Worm (Caenorhabditis elegans): ENCODE measurements around the gene nono-1.
A peak's percentile ranks its signal among the peaks of the same experiment; 100 is the strongest.

Gene nono-1

DNA sequence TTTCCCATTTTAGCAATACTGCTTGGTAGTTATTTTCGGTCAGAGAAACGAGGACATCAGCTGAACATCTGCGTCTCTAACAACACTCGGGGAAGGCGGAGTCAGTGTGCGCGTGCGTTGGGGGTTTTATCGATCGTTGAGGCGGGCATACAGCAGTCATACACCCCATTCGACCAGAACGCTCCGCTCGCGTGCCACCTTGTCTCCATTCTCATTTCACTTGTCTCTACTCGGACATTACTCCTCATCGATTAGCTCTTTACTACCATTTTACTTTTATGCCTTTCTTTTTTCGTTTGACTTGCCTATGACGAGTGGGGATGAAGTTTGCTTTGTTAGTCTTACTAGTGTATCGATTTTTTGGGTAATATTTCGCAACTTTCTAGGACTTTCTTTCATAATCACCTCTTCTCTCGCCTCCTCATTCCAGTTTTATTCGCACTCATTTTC lies 17.5 kb downstream of the nono-1 start (continued):
- TF ChIP-seq nfyb-1 (GFP tag; IDR thresholded peaks at IDR 0.05), result peak; percentile 50; the same call in 1 of the 2 replicates
- TF ChIP-seq let-526 (GFP tag; IDR thresholded peaks at IDR 0.05), result peak; percentile 60; the same call in 1 of the 2 replicates
- TF ChIP-seq attf-3 (GFP tag; conservative IDR thresholded peaks at IDR 0.05), result no peak
- TF ChIP-seq pbrm-1 (GFP tag; IDR thresholded peaks at IDR 0.05), result peak; percentile 71
- peak; percentile 11; the same call in 1 of the 2 replicates for TF ChIP-seq ekl-4 (GFP tag; IDR thresholded peaks at IDR 0.05)
- TF ChIP-seq somi-1 (GFP tag; optimal IDR thresholded peaks at IDR 0.05), result peak; percentile 41
- TF ChIP-seq Y53G8AR.9 (GFP tag; conservative IDR thresholded peaks at IDR 0.05), result peak; percentile 80
- peak; percentile 62 for TF ChIP-seq nhr-27 (tag; optimal IDR thresholded peaks at IDR 0.05)
- no peak for TF ChIP-seq let-607 (tag; optimal IDR thresholded peaks at IDR 0.05)
- no peak for TF ChIP-seq ceh-100 (GFP tag; IDR thresholded peaks at IDR 0.05)
- peak; percentile 60; the same call in 1 of the 2 replicates for TF ChIP-seq hmg-1.2 (GFP tag; IDR thresholded peaks at IDR 0.05)
- peak; percentile 80 for TF ChIP-seq ama-1 (optimal IDR thresholded peaks at IDR 0.05)
- TF ChIP-seq ama-1 (GFP tag; optimal IDR thresholded peaks at IDR 0.05), result peak; percentile 12 to 50
- peak; percentile 69 for TF ChIP-seq chd-7 (tag; optimal IDR thresholded peaks at IDR 0.05)
- peak; percentile 10 for TF ChIP-seq ztf-18 (tag; optimal IDR thresholded peaks at IDR 0.05)
- TF ChIP-seq snpc-3.4 (tag; optimal IDR thresholded peaks at IDR 0.05), result no peak
- peak; percentile 6; the same call in 1 of the 2 replicates for TF ChIP-seq madf-6 (GFP tag; IDR thresholded peaks at IDR 0.05)
- peak; percentile 45 for TF ChIP-seq lin-40 (tag; optimal IDR thresholded peaks at IDR 0.05)
- TF ChIP-seq F57A8.1 (GFP tag; optimal IDR thresholded peaks at IDR 0.05), result no peak
- TF ChIP-seq B0336.3 (GFP tag; IDR thresholded peaks at IDR 0.05), result peak; percentile 37; the same call in 1 of the 2 replicates
- no peak for TF ChIP-seq him-1 (tag; optimal IDR thresholded peaks at IDR 0.05)
- TF ChIP-seq egl-44 (GFP tag; IDR thresholded peaks at IDR 0.05), result peak; percentile 57; the same call in 1 of the 2 replicates
- peak; percentile 2; the same call in 1 of the 2 replicates for TF ChIP-seq ceh-58 (GFP tag; IDR thresholded peaks at IDR 0.05)
- peak; percentile 83 for TF ChIP-seq ets-4 (GFP tag; optimal IDR thresholded peaks at IDR 0.05)
- TF ChIP-seq T07F8.4 (tag; optimal IDR thresholded peaks at IDR 0.05), result peak; percentile 13
- peak; percentile 72 for TF ChIP-seq nhr-90 (tag; optimal IDR thresholded peaks at IDR 0.05)
- TF ChIP-seq cebp-1 (GFP tag; IDR thresholded peaks at IDR 0.05), result peak; percentile 64; the same call in 1 of the 2 replicates
- peak; percentile 95 for TF ChIP-seq cebp-1 (tag; optimal IDR thresholded peaks at IDR 0.05)
- peak; percentile 22; the same call in 1 of the 2 replicates for TF ChIP-seq ceh-40 (GFP tag; IDR thresholded peaks at IDR 0.05)
- TF ChIP-seq hsf-1 (GFP tag; IDR thresholded peaks at IDR 0.05), result peak; percentile 51
- 0 out of 2 replicates have a peak, but pooled peaks have one; percentile 6 for TF ChIP-seq zfh-2 (GFP tag; conservative IDR thresholded peaks at IDR 0.05)
- TF ChIP-seq C06A6.2 (GFP tag; conservative IDR thresholded peaks at IDR 0.05), result peak; percentile 17; the same call in 1 of the 2 replicates
- TF ChIP-seq nhr-80 (tag; optimal IDR thresholded peaks at IDR 0.05), result peak; percentile 58
- 0 out of 2 replicates have a peak, but pooled peaks have one; percentile 5 for TF ChIP-seq bed-1 (GFP tag; IDR thresholded peaks at IDR 0.05)
- TF ChIP-seq rcor-1 (GFP tag; IDR thresholded peaks at IDR 0.05), result peak; percentile 58; the same call in 1 of the 2 replicates
- no peak for TF ChIP-seq gei-17 (GFP tag; optimal IDR thresholded peaks at IDR 0.05)
- peak; percentile 47 for TF ChIP-seq tlf-1 (GFP tag; optimal IDR thresholded peaks at IDR 0.05)
- peak; percentile 24 for TF ChIP-seq madf-3 (GFP tag; IDR thresholded peaks at IDR 0.05)
- peak; percentile 20 for TF ChIP-seq lin-54 (GFP tag; optimal IDR thresholded peaks at IDR 0.05)
- peak; percentile 22; the same call in 1 of the 2 replicates for TF ChIP-seq cebp-2 (GFP tag; IDR thresholded peaks at IDR 0.05)
- peak; percentile 26 for TF ChIP-seq ztf-26 (tag; optimal IDR thresholded peaks at IDR 0.05)
- no peak for TF ChIP-seq nhr-120 (GFP tag; IDR thresholded peaks at IDR 0.05)
